Worm (Caenorhabditis elegans): ENCODE data around the gene C30G12.1.

DNA sequence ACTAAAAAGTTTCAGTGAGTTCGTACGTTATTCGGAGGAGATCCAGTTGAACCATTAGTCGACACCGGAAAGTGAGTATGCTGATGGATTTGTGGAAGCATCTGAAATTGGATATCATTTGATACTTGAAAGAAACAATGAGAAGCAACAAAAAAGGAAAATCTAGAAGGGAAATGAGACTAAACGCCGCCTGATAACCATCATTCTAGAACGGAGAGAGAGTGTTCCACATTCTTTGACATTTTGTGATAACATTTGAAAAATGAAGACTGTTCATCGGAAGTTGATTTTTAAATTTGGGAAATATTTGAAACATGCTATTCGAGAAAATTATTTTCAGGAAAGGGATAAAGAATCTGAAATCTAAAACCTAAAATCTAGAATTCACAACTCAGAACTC, 32.1 kb downstream of the C30G12.1 start, which contains the start of gene npax-1:
- no peak for TF ChIP-seq nhr-12 (tag; optimal IDR thresholded peaks at IDR 0.05)
- TF ChIP-seq blmp-1 (tag; optimal IDR thresholded peaks at IDR 0.05) = no peak
- TF ChIP-seq ces-1 (GFP tag; optimal IDR thresholded peaks at IDR 0.05) = no peak
- no peak for TF ChIP-seq elt-1 (tag; optimal IDR thresholded peaks at IDR 0.05; ENCODE audit: borderline replicate concordance, insufficient read depth)
- TF ChIP-seq mls-2 (tag; optimal IDR thresholded peaks at IDR 0.05) = no peak
- TF ChIP-seq ztf-11 (tag; optimal IDR thresholded peaks at IDR 0.05) = no peak
- TF ChIP-seq snpc-4 (tag; optimal IDR thresholded peaks at IDR 0.05) = no peak
